Worm (Caenorhabditis elegans) whole organism, late embryonic: ENCODE data around the gene C25H3.16.

Source experiments
- ama-1 ChIP-seq: fragments of 150-350 bp; optimal IDR thresholded peaks from 2 replicates; lab custom pipeline; 2014
- ets-4 ChIP-seq: sonication (generic microtip); optimal IDR thresholded peaks from 2 replicates; lab custom pipeline; 2016; ENCODE audit warnings: missing genetic modification characterization, missing compliant biosample characterization
- fkh-10 ChIP-seq: fragments of 150-350 bp; optimal IDR thresholded peaks from 2 replicates; lab custom pipeline; 2014; ENCODE audit warnings: missing biosample characterization, missing genetic modification reagents, missing genetic modification characterization
- npax-4 ChIP-seq: sonication (generic microtip); optimal IDR thresholded peaks from 2 replicates; lab custom pipeline; 2016; ENCODE audit warnings: missing genetic modification characterization, missing compliant biosample characterization
- sdc-2 ChIP-seq: sonication (generic microtip); optimal IDR thresholded peaks from 2 replicates; lab custom pipeline; 2016; ENCODE audit warnings: missing genotype, missing genetic modification characterization, missing compliant biosample characterization

ce11 chrII:5702611-5703192, 36.6 kb downstream of the C25H3.16 start:
- TF ChIP-seq sdc-2 (tag; lab: Kevin White, UChicago): no peak
- TF ChIP-seq npax-4: no peak
- no peak for TF ChIP-seq ama-1
- no peak for TF ChIP-seq ets-4 (tag; lab: Kevin White, UChicago)
- TF ChIP-seq fkh-10: no peak
